Worm (Caenorhabditis elegans) whole organism, late embryonic: ENCODE data around the gene sri-53.

ENCODE experiments used
- T23F11.4 ChIP-seq: fragments of 200-800 bp; sonication (Bioruptor generic); optimal IDR thresholded peaks from 2 replicates; lab custom pipeline; 2018; ENCODE audit warnings: mild to moderate bottlenecking, missing genetic modification characterization, missing compliant biosample characterization
- ceh-9 ChIP-seq: sonication (generic microtip); optimal IDR thresholded peaks from 2 replicates; lab custom pipeline; 2016; ENCODE audit warnings: mild to moderate bottlenecking, missing genetic modification characterization, inconsistent platforms, missing compliant biosample characterization
- dmd-4 ChIP-seq: sonication (generic microtip); optimal IDR thresholded peaks from 2 replicates; lab custom pipeline; 2016; ENCODE audit warnings: borderline replicate concordance, missing genetic modification characterization, missing compliant biosample characterization
- elt-4 ChIP-seq: sonication (generic microtip); optimal IDR thresholded peaks from 2 replicates; lab custom pipeline; 2016; ENCODE audit warnings: missing genetic modification characterization, missing compliant biosample characterization
- madf-2 ChIP-seq: sonication (generic microtip); optimal IDR thresholded peaks from 2 replicates; lab custom pipeline; 2017; ENCODE audit warnings: missing genetic modification characterization, missing compliant biosample characterization
- pha-4 ChIP-seq: fragments of 150-350 bp; optimal IDR thresholded peaks from 2 replicates; lab custom pipeline; 2018; ENCODE audit warnings: missing biosample characterization, missing genetic modification reagents, missing genetic modification characterization
- sox-2 ChIP-seq: fragments of 200-800 bp; sonication (Bioruptor generic); IDR thresholded peaks from 2 replicates; pipeline ENCODE4 v1.3.6; 2022; ENCODE audit warnings: missing genetic modification reagents, missing genetic modification characterization, missing compliant biosample characterization

- no peak for TF ChIP-seq dmd-4
- no peak for TF ChIP-seq pha-4 (tag; lab: Kevin White, UChicago)
- TF ChIP-seq elt-4 (tag; lab: Kevin White, UChicago): no peak
- no peak for TF ChIP-seq ceh-9 (tag; lab: Kevin White, UChicago)
- TF ChIP-seq T23F11.4: no peak
- no peak for TF ChIP-seq sox-2 (GFP tag; lab: Robert Waterston, UW)
- no peak for TF ChIP-seq madf-2
Observed at ce11 chrII:3209251-3209650, 6.8 kb upstream of the sri-53 start, which contains the start of gene ZC239.6.
